Fruit fly (Drosophila melanogaster): ENCODE data around the gene Sgt.

The Sgt gene

DNA sequence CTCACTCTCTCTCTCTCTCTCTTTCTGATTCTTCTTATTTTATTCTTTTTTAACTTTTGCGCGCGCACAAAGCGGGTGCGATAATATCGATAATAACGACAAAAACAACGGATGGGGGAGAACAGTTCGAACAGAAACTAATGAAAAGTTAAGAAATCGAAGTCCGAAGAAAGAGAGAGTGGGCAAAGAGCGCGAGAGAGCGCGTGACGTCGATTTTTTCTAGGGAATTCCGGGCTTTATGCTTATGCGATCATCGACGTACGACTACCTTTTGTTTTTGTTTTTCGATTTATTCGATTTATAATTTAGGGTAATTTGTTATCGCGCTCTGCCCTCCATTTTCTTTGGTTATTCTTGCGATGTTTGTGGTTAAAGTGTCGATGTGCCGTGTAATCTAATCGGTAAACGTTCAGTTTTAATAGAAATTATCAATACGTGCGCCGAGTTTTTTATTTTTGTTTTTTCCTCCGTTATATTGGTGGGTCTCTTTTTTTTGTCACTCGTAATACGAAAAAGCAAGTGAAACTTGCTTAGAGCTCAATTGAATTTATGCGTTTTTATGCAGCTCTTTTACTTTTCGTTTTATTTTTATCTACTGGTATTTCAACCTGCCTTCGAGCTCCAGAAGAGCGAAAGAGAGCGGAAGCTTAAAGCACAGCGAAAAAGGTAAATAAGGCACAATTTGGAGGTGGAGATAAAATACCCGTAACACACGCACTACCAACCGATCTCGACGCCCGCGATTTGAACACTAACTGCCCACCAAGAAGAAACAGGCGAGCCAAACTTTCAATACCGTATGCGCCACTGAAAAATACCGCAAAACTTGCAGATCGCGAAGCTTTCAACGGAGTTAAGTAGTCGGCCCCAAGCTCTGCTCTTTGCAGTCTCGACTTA is 21.5 kb upstream of the Sgt start, which contains the start of gene dl:
TSS of gene dl (minus strand) at position 757 of the 897 bp plus-strand sequence.
- TF ChIP-seq CG17801 (GFP tag; optimal IDR thresholded peaks at IDR 0.05; ENCODE audit: partially characterized antibody) = no peak

DNA sequence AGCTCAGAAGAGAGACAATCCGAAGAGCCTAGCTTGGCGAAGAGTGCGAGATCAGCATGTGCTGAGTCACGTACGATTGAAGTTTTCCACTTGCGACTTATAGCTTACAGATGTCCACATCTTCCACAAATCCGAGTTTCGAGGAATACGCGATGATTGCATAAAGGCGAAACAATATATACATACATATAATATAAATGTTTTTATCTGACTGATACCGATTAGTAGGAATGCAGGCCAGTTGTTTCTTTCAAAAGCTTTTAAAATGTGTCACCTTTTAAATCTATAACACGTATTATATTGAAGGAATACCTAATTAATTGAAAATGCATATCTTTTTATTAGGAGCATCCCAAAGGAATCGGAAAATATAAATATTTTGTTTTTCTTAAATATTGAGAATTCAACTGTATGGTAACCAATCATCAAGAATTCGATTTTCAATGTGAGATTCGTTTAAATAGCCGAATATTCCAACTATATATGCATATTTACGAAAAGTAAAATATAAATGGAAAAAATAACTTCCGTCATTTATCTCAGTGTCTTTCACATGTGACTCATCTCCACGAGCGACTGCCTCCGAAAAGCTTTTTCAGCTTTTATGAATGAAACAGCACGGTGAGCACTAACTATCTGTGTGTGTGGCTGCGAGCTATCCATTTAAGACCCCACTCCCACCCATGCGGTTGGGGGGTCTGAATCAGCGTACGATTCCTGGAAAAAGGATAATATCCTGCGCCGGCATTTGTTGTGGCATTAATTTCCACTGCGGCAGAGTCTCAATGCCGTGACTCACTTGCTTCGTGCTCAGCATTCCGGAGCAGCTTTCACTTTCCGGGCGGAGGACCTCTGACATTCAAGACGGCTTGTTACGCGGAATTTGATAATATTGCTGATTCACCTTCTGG is 20.6 kb upstream of the Sgt start:
- TF ChIP-seq CG17801 (GFP tag; optimal IDR thresholded peaks at IDR 0.05; ENCODE audit: partially characterized antibody) = peak; percentile 19

DNA sequence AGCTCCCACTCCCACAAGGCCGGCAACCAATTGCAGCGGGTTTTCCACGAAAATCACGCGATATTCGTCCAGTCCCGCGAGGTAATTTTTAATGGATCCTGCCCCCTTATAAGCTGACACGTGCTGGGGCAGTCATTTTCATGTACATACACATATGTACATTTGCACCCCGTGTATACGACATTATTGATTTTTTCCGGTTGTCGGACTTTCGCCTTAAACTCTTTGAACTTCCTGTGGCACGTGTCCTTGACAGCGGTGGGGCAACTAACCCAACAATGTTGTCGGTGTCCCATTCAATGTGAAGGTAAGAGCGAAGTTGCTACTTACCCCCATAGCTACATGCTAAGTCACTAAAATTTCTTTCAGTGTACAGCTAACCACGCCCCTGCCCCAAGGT is 19.3 kb upstream of the Sgt start:
- no peak for TF ChIP-seq CG17801 (GFP tag; optimal IDR thresholded peaks at IDR 0.05; ENCODE audit: partially characterized antibody)

DNA sequence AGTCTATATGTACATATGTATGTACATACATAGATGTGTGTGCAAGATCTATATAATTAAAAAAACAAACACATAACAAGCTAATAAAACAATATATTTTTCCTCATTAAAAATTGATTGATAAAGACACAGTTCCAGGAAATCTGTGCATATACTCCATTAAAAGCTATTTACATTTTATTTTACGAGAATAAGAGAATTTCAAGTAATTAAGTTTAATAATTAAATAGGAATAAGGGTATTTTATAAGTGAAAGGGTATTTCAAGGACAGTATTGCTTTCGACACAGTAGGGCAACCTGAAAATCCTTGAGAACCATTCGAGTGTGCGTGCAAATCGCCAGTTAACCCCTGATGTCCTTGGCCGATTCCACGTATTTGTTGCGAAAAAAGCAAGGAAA is 18.8 kb upstream of the Sgt start, which contains the start of gene CG5050:
TSS of gene CG5050 (plus strand) at position 301 of the 400 bp plus-strand sequence.
- no peak for TF ChIP-seq CG17801 (GFP tag; optimal IDR thresholded peaks at IDR 0.05; ENCODE audit: partially characterized antibody)

DNA sequence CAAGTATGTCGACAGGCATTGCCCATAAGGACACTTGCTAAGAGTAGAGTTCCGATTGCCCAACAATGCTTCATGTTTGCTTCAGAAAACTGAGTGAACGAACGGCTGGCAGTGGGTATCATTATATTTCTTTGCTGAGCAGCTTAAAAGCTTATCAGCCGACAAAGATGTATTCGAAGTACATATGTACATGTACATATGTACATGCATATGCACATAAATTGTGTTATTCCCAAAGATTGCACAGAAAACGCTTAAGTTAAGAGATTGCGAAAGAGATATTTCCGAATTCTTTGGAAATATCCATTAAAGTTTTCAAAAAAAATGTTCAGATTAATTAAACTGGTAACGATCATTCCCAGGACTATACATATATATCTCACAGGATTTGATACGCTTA is 15.6 kb upstream of the Sgt start, which contains the start of gene SPH93:
TSS of gene SPH93 (minus strand) at position 101 of the 400 bp plus-strand sequence.
- no peak for TF ChIP-seq CG17801 (GFP tag; optimal IDR thresholded peaks at IDR 0.05; ENCODE audit: partially characterized antibody)

DNA sequence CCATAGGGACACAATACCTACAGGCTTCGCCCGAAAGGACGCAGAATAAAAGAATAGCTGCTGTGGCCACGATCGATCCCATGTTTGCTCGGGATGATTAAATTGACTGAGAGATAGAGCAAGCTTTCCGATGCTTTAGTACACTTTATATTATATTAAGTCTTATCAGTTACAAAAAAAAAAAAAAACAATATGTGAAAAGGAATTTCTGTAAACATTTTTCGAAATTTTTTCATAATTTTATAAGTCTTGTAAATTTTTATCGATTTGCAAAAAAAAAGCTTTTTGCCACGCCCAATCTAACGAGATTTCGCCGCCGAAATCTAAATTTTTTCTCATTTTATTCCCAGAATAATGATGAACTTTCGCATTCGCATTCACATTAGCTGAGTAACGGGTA is 13.5 kb upstream of the Sgt start, which contains the start of gene CG18563:
TSS of gene CG18563 (minus strand) at position 101 of the 400 bp plus-strand sequence.
- no peak for TF ChIP-seq CG17801 (GFP tag; optimal IDR thresholded peaks at IDR 0.05; ENCODE audit: partially characterized antibody)

DNA sequence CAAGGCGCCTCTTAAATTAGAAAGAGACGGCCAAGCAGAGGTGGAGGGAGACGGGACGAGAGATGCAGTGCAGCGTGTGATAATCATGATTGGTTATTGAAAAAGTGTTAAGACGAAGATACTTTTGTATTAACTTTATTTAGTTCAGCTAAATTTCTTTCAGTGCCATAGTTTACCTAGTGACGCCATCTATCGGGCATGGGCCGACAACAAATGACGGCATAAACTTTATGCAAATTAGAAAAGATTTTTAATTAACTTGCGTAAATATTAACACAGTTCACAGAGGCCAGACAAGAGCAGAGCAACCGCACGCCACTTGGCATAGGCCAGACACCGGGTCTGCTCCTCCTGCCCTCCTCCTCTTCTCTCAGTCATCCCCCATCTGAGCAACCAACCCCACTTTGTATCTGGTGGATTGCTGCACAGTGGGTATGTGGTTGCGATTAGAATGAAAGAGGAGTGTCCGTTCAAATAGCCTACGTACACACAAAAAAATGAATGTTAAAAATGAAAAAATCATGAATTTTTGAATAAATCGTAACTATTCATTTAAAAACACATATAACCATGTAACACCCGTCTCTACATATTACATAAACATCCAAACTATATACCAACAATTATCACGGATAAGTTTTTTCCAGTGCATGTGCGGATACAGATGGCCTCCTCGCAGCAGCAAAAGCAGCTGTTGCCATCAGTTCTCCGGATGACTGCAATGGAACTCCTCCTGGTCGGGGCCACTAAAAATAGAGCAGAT is 5.3 kb upstream of the Sgt start:
- TF ChIP-seq CG17801 (GFP tag; optimal IDR thresholded peaks at IDR 0.05; ENCODE audit: partially characterized antibody) = no peak

DNA sequence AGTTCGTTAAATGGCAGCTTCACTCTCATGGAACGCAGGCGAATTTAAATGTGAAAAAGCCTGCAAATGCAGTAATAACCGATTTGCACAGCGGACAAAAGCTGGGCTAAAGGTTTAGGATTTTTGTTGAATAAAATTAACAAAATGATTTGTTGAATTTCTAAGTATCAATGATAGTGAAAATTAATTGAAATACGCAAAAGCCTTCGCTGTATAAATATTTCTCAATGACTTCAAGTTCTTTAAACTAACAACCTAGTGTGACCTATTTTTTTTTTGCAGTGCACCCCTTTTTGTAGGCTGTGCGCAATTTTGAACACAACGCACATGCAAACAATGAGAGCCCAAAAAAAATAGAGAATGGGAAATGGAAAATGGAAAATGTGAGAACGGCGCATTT is 4.5 kb upstream of the Sgt start:
- TF ChIP-seq CG17801 (GFP tag; optimal IDR thresholded peaks at IDR 0.05; ENCODE audit: partially characterized antibody) = no peak

DNA sequence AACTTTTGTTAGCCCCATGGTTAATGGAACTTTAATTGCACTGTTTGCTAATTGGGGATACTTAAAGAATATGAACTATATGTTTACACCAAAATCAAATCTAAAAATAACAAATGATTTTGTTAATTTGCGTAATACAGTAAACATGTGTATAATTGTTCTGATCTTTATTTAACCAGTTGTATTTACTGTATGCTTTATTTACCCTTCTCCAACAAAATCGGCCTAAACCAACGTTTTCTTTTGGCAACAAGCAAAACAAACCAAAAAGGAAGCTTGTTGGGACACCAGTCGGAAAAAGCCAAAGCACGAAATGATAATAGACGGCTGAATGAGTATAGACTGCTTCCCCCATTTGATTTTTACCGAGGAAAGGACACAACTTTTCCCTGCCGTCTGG is 773 bp upstream of the Sgt start:
- no peak for TF ChIP-seq CG17801 (GFP tag; optimal IDR thresholded peaks at IDR 0.05; ENCODE audit: partially characterized antibody)

DNA sequence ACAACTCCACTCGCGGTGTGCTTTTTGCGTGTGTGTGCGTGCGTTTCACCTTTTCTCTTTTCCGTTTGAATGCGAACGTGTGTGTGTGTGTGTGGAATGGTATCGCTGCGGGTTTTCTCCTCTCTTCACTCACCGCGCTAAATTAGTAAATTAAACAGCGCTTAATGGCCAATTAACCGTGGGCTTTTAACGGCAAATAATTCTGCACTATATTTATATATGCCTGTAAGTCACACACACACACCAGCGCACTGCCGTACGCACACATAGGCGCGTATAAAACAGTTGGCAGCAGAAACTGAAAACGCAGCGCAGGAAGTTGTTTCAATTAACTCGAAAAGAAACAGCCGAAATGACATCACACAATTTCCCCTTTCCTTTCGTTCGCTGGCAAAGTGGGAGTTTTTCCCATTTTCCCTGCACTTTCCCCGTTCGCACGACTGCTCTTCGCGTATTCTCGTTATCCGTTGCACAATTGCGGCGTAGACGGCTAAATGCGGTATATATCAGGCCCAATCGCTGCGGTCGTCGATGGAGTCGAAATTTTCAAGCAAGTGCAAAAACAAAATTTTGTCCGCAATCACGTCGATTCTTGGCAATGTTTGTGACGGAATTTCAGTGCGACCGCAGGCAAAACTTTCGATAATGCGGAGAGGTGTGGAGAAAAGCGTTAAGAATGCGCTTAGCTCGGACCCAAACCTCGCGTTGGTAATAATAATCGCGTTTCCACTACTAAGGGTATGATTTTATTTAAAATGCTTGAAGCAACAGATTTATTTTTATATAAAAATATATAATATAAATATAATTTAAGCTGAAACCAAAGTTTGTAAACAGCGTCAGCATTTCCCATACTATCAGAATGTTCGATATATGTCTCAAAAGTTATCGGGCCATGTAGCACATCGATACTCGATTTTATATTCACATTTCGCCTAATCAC is 1.4 kb downstream of the Sgt start, which contains the start of gene BicD:
TSS of gene BicD (minus strand) at position 634 of the 943 bp plus-strand sequence.
- TF ChIP-seq CG17801 (GFP tag; optimal IDR thresholded peaks at IDR 0.05; ENCODE audit: partially characterized antibody) = no peak

DNA sequence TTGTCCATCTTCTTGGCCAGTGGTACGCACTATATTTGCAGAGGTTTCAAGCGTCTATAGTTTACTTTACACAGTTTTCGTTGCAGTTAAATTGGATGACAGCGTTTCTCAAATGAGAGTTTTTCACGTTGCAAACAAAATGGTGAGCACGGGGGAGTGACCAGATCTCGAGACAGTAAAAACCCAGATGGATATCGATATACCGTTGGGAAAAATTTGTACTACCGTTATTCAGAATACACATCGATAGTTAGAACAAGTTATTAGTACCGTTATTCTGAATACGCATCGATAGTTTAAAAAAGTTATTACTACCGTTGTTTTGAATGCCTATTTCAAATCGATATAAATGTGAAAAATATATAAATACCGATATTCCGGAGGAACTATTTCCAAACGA is 6.3 kb downstream of the Sgt start, which contains the start of gene cass:
TSS of gene cass (minus strand) at position 179 of the 400 bp plus-strand sequence.
- TF ChIP-seq CG17801 (GFP tag; optimal IDR thresholded peaks at IDR 0.05; ENCODE audit: partially characterized antibody) = peak; percentile 15

DNA sequence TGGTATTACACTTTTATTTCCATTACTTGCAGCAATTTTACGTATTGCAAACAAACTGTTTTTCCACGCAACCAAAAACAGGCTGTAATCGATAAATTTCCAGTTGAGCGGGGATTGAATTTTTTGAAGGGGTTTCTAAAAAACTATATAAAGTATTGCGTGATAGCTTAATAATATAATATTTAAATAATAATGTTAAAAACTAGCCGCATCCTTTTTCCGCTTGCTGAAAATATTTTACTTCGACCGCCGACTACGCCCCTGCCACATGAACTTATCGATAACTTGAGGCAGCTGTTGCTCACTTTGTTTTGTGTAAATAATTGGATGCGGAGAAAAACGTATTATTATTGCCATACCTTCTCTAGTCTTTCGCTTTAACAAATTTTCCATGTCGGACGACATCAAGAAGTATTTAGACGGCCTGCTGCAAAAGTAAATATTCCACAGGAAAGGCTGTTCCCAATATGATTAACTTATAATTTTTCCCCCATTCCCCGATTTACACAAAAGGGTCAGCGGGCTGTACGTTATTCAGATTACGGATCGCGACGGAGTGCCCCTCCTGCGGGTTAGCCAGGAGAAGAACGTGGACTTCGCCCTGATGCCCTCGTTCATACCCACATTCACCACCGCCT is 9.7 kb downstream of the Sgt start, which contains the start of the genes fws and Lamtor3:
TSS of gene fws (minus strand) at position 87 of the 638 bp plus-strand sequence.
TSS of gene Lamtor3 (plus strand) at position 289 of the 638 bp plus-strand sequence.
- peak; percentile 96 for TF ChIP-seq CG17801 (GFP tag; optimal IDR thresholded peaks at IDR 0.05; ENCODE audit: partially characterized antibody)

DNA sequence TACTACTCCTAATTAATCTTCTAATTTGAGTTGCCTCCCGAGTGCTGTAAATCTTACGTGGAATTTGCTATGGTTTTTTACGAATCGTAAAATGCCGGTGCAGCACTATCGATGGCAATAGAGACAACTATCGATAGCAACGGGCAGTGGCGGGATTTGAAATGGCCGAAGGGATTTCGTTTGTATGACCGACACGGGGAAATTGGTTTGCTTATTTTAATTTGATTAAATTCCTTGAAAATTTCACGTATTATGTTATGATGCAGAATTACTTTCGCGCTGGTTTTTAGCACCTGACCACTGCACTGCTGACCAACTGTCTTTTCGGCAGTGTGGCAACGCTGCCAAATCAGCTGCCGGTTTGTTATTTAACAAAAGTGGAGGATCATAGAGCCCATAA is 12.8 kb downstream of the Sgt start, which contains the start of the genes GCS2beta and CG5131:
TSS of gene GCS2beta (minus strand) at position 134 of the 400 bp plus-strand sequence.
TSS of gene CG5131 (plus strand) at position 328 of the 400 bp plus-strand sequence.
- peak; percentile 84 for TF ChIP-seq CG17801 (GFP tag; optimal IDR thresholded peaks at IDR 0.05; ENCODE audit: partially characterized antibody)

All from ovary, adult (tissue).